Worm (Caenorhabditis elegans): ENCODE data around the gene ZK617.26.
A peak's percentile ranks its signal among the peaks of the same experiment; 100 is the strongest.

Gene ZK617.26

DNA sequence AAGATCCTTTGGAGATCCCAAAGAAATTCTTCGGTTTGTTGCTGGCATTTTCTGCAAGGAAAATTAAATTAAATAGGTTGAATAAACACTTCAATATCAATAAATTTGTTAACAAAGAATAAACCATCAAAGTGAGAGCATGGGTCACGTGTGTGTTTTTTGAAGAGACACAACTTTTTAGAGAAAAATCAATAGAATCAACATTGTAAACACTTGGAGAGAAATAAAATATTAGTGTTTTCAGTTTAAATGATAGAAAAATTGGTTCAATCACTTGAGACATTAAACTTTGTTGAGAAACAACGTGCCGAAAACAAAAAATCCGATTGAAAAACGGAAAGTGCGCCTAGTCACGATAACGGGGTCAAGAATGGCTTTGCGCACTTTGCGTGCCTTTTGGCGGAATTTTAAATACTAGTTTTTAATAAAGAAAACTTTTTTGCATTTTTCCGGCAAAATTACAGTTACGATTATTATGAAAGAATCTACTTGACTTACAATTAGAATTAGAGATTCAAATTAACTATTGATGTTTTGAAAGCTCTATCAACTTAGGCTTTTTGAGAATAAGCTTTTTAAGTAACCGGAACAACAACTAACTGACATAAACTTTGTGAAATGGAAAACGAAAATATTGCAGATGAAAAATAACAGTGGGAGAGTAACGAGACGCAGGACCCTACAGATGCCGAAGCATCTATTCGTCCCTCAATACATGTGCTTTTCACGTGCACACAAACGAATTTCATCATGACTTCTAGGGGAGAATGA is 49.1 kb downstream of the ZK617.26 start, which contains the start of gene ZK829.7 (continued):
- no peak for TF ChIP-seq ZK546.5 (tag; optimal IDR thresholded peaks at IDR 0.05)
- no peak for TF ChIP-seq sea-2 (GFP tag; optimal IDR thresholded peaks at IDR 0.05)
- TF ChIP-seq daf-12 (tag; optimal IDR thresholded peaks at IDR 0.05), result no peak
- TF ChIP-seq nhr-237 (tag; optimal IDR thresholded peaks at IDR 0.05), result peak; percentile 11
- TF ChIP-seq elt-3 (tag; optimal IDR thresholded peaks at IDR 0.05), result peak in 1 of 3 experiments; percentile 26
- TF ChIP-seq ceh-16 (tag; optimal IDR thresholded peaks at IDR 0.05), result no peak
- no peak for TF ChIP-seq fkh-10 (GFP tag; optimal IDR thresholded peaks at IDR 0.05)
- TF ChIP-seq fos-1 (tag; optimal IDR thresholded peaks at IDR 0.05), result no peak

Measured in whole organism, L3 larva.